Worm (Caenorhabditis elegans): ENCODE results near the gene T06D4.2.

T06D4.2 gene

ce11 chrII:3385736-3386135 lies at the start of gene T06D4.2:
Gene T06D4.2, minus strand, starts transcription at chrII:3385905.
- no peak for TF ChIP-seq nhr-76 (tag; optimal IDR thresholded peaks at IDR 0.05)
- TF ChIP-seq drap-1 (GFP tag; optimal IDR thresholded peaks at IDR 0.05): no peak
- no peak for TF ChIP-seq bed-3 (GFP tag; optimal IDR thresholded peaks at IDR 0.05)
- no peak for TF ChIP-seq lin-13 (tag; optimal IDR thresholded peaks at IDR 0.05)
- no peak for TF ChIP-seq unc-62 (GFP tag; optimal IDR thresholded peaks at IDR 0.05)
- no peak for TF ChIP-seq M03D4.4 (tag; optimal IDR thresholded peaks at IDR 0.05)
- TF ChIP-seq blmp-1 (tag; optimal IDR thresholded peaks at IDR 0.05): no peak
- no peak for TF ChIP-seq unc-120 (tag; optimal IDR thresholded peaks at IDR 0.05; ENCODE audit: poor library complexity, severe bottlenecking)
- no peak for TF ChIP-seq ceh-39 (tag; optimal IDR thresholded peaks at IDR 0.05)
- TF ChIP-seq lsy-2 (tag; optimal IDR thresholded peaks at IDR 0.05): no peak
- no peak for TF ChIP-seq nhr-28 (tag; optimal IDR thresholded peaks at IDR 0.05)
- no peak for TF ChIP-seq elt-3 (tag; optimal IDR thresholded peaks at IDR 0.05)
- TF ChIP-seq nhr-2 (tag; optimal IDR thresholded peaks at IDR 0.05): no peak
- no peak for TF ChIP-seq tbx-8 (GFP tag; optimal IDR thresholded peaks at IDR 0.05)
- TF ChIP-seq lin-32 (GFP tag; optimal IDR thresholded peaks at IDR 0.05): no peak
- no peak for TF ChIP-seq sem-2 (GFP tag; optimal IDR thresholded peaks at IDR 0.05)
- no peak for TF ChIP-seq cnd-1 (tag; optimal IDR thresholded peaks at IDR 0.05)
- TF ChIP-seq ces-1 (GFP tag; optimal IDR thresholded peaks at IDR 0.05): no peak

DNA sequence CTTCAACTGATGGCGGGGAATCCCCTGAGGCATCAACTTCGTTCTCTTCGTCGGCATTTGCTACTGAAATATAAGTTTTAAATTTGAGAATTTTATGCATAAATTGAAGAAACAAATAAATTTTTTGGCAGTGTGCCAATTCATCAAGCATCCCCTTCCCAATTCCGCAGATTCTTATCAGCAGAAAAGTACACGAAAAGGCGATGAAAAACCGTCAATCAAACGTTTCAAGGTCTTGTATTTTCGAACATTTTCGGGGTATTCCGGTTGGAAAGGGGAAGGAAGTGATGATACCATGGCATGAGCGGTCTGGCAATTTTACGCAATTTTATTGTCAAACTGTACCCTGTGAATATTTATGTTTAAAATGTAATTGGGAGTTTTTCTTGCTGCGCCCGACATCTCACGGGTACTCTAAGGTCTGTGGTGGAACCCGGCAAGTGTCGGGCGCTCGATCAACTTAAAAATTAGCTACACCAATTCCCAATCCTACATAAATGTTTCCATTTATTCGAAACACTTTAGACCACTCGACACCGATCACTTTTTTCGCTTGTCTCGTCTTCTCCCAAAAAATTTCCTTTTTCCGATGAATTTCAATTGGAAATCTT lies 49.3 kb upstream of the T06D4.2 start:
- TF ChIP-seq nhr-237 (tag; optimal IDR thresholded peaks at IDR 0.05) (no peak), nhr-76 (tag; optimal IDR thresholded peaks at IDR 0.05) (no peak), lin-32 (GFP tag; optimal IDR thresholded peaks at IDR 0.05) (no peak), ceh-43 (GFP tag; optimal IDR thresholded peaks at IDR 0.05) (no peak), sptf-1 (tag; optimal IDR thresholded peaks at IDR 0.05) (no peak), unc-62 (GFP tag; optimal IDR thresholded peaks at IDR 0.05) (no peak), tbx-8 (GFP tag; optimal IDR thresholded peaks at IDR 0.05) (no peak), ces-1 (GFP tag; optimal IDR thresholded peaks at IDR 0.05) (no peak), nhr-28 (tag; optimal IDR thresholded peaks at IDR 0.05) (no peak), snpc-4 (tag; optimal IDR thresholded peaks at IDR 0.05) (no peak), mep-1 (tag; optimal IDR thresholded peaks at IDR 0.05) (no peak)

ce11 chrII:3429400-3429799 lies 43.7 kb upstream of the T06D4.2 start, which contains the start of gene C16C8.18:
Gene C16C8.18, plus strand, starts transcription at chrII:3429700.
- TF ChIP-seq bed-3 (GFP tag; optimal IDR thresholded peaks at IDR 0.05): no peak
- TF ChIP-seq snpc-4 (tag; optimal IDR thresholded peaks at IDR 0.05): no peak
- no peak for TF ChIP-seq nhr-76 (tag; optimal IDR thresholded peaks at IDR 0.05)
- no peak for TF ChIP-seq ces-1 (GFP tag; optimal IDR thresholded peaks at IDR 0.05)
- TF ChIP-seq elt-1 (tag; optimal IDR thresholded peaks at IDR 0.05; ENCODE audit: borderline replicate concordance, insufficient read depth): no peak

- TF ChIP-seq sptf-1 (tag; optimal IDR thresholded peaks at IDR 0.05): peak; percentile 16
- TF ChIP-seq unc-62 (GFP tag; optimal IDR thresholded peaks at IDR 0.05): no peak
- peak; percentile 71 for TF ChIP-seq ces-1 (GFP tag; optimal IDR thresholded peaks at IDR 0.05)
These were observed 42.5 kb upstream of the T06D4.2 start for ce11 chrII:3428158-3428704.

ce11 chrII:3425433-3425832 lies 39.7 kb upstream of the T06D4.2 start, which contains the start of gene nep-11:
Gene nep-11, minus strand, starts transcription at chrII:3425533.
- TF ChIP-seq pha-4 (tag; optimal IDR thresholded peaks at IDR 0.05) (no peak), nhr-237 (tag; optimal IDR thresholded peaks at IDR 0.05) (no peak), bed-3 (GFP tag; optimal IDR thresholded peaks at IDR 0.05) (no peak), nhr-12 (tag; optimal IDR thresholded peaks at IDR 0.05) (no peak), tbx-8 (GFP tag; optimal IDR thresholded peaks at IDR 0.05) (no peak), zip-8 (tag; optimal IDR thresholded peaks at IDR 0.05) (no peak), flh-1 (GFP tag; optimal IDR thresholded peaks at IDR 0.05) (no peak), mab-5 (tag; optimal IDR thresholded peaks at IDR 0.05) (no peak), ham-2 (GFP tag; optimal IDR thresholded peaks at IDR 0.05) (no peak), unc-39 (tag; optimal IDR thresholded peaks at IDR 0.05) (no peak), nhr-76 (tag; optimal IDR thresholded peaks at IDR 0.05) (no peak), nhr-28 (tag; optimal IDR thresholded peaks at IDR 0.05) (no peak)
